Worm (Caenorhabditis elegans) whole organism, midembryonic: ENCODE measurements around the gene sec-61.A.

Experiments used
- T22C8.4 ChIP-seq: fragments of 200-800 bp; sonication (Bioruptor generic); IDR thresholded peaks from 2 replicates; pipeline ENCODE4 v1.3.6; 2022; ENCODE audit warnings: missing genetic modification characterization, missing compliant biosample characterization
- flt-1 ChIP-seq: fragments of 200-800 bp; sonication (Bioruptor generic); IDR thresholded peaks from 2 replicates; pipeline ENCODE4 v1.3.6; 2022; ENCODE audit warnings: missing genetic modification characterization, missing compliant biosample characterization
- med-1 ChIP-seq: sonication (generic microtip); optimal IDR thresholded peaks from 2 replicates; lab custom pipeline; 2017; ENCODE audit warnings: missing genetic modification characterization, mild to moderate bottlenecking, missing compliant biosample characterization, antibody characterized with exemption, missing genetic modification reagents; ENCODE audit not compliant: insufficient read depth
- ref-1 ChIP-seq: fragments of 200-800 bp; sonication (Bioruptor generic); conservative IDR thresholded peaks from 2 replicates; pipeline ENCODE4 v1.3.6; 2022; ENCODE audit warnings: missing genetic modification reagents, missing genetic modification characterization, missing compliant biosample characterization
- ztf-23 ChIP-seq: fragments of 200-800 bp; sonication (Bioruptor generic); IDR thresholded peaks from 2 replicates; pipeline ENCODE4 v1.3.6; 2022; ENCODE audit warnings: missing genetic modification reagents, missing genetic modification characterization, missing compliant biosample characterization
- ztf-29 ChIP-seq: fragments of 200-800 bp; sonication (Bioruptor generic); IDR thresholded peaks from 2 replicates; pipeline ENCODE4 v1.3.6; 2022; ENCODE audit warnings: missing genetic modification reagents, missing genetic modification characterization, missing compliant biosample characterization

DNA sequence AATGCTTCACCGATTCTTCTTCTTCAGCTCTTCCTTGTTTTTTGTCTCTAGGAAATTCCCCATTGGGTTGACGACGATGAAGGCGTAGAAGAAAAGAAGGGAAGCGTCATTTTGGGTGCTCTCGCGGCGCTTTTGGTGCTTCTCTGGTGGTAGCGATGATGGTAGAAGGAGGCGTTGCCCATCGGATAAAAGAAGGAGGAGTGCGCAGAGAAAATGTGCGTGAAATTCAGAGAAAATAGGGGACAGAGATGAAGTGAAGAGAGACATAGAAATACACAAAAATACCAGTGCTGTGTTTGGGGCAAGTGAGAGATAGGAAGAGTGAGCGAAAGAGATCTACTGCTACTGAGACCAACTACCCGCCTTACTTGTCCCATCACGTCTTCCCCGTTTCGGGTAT is 18.2 kb downstream of the sec-61.A start, which contains the start of gene oig-5:
- TF ChIP-seq ref-1 (no peak), T22C8.4 (no peak), ztf-23 (no peak), med-1 (no peak), ztf-29 (no peak), flt-1 (GFP tag; lab: Robert Waterston, UW) (no peak)
